Worm (Caenorhabditis elegans) whole organism, L2 larva: ENCODE measurements around the gene str-264.

Experiments used
- alr-1 ChIP-seq: fragments of 150-350 bp; optimal IDR thresholded peaks from 2 replicates; lab custom pipeline; 2014; ENCODE audit warnings: missing biosample characterization, missing genetic modification characterization
- egl-27 ChIP-seq: sonication (generic microtip); optimal IDR thresholded peaks from 3 replicates; lab custom pipeline; 2017; ENCODE audit warnings: missing biosample characterization, missing genetic modification reagents, missing genetic modification characterization
- elt-3 ChIP-seq: sonication (generic microtip); optimal IDR thresholded peaks from 2 replicates; lab custom pipeline; 2017; ENCODE audit warnings: missing biosample characterization, missing genetic modification characterization
- lin-11 ChIP-seq: fragments of 150-350 bp; sonication (generic microtip); optimal IDR thresholded peaks from 2 replicates; lab custom pipeline; 2014; ENCODE audit warnings: missing biosample characterization, missing genetic modification characterization, inconsistent platforms, mixed read lengths
- lin-13 ChIP-seq: fragments of 150-350 bp; optimal IDR thresholded peaks from 2 replicates; lab custom pipeline; 2014; ENCODE audit warnings: missing biosample characterization, missing genetic modification reagents, missing genetic modification characterization
- lsy-2 ChIP-seq, 2 experiments: fragments of 150-350 bp in 1 of 2; sonication (generic microtip) in 1 of 2; optimal IDR thresholded peaks; 2 replicates each; lab custom pipeline; 2014 to 2017; ENCODE audit warnings: missing biosample characterization in 2 of 2, missing genetic modification characterization in 2 of 2
- mdl-1 ChIP-seq, 2 experiments: fragments of 150-350 bp in 1 of 2; sonication (generic microtip) in 1 of 2; optimal IDR thresholded peaks; 2 replicates each; lab custom pipeline; 2017; ENCODE audit warnings: missing biosample characterization in 2 of 2, missing genetic modification characterization in 2 of 2
- nhr-11 ChIP-seq: fragments of 150-350 bp; optimal IDR thresholded peaks from 2 replicates; lab custom pipeline; 2014; ENCODE audit warnings: missing biosample characterization, missing genetic modification characterization
- nhr-25 ChIP-seq: fragments of 150-350 bp; sonication (generic microtip); optimal IDR thresholded peaks from 3 replicates; lab custom pipeline; 2014; ENCODE audit warnings: missing biosample characterization, missing genetic modification characterization
- sma-9 ChIP-seq, 2 experiments: fragments of 150-350 bp in 1 of 2; sonication (generic microtip) in 1 of 2; optimal IDR thresholded peaks; 2 replicates each; lab custom pipeline; 2014 to 2016; ENCODE audit warnings: missing genetic modification characterization in 2 of 2, mild to moderate bottlenecking in 1 of 2, missing biosample characterization in 1 of 2, missing compliant biosample characterization in 1 of 2, missing genetic modification reagents in 1 of 2, moderate library complexity in 1 of 2
- zag-1 ChIP-seq: fragments of 150-350 bp; optimal IDR thresholded peaks from 2 replicates; lab custom pipeline; 2014; ENCODE audit warnings: missing biosample characterization, missing genetic modification characterization
- ztf-11 ChIP-seq: sonication (generic microtip); optimal IDR thresholded peaks from 2 replicates; lab custom pipeline; 2017; ENCODE audit warnings: missing biosample characterization, missing genetic modification characterization

DNA sequence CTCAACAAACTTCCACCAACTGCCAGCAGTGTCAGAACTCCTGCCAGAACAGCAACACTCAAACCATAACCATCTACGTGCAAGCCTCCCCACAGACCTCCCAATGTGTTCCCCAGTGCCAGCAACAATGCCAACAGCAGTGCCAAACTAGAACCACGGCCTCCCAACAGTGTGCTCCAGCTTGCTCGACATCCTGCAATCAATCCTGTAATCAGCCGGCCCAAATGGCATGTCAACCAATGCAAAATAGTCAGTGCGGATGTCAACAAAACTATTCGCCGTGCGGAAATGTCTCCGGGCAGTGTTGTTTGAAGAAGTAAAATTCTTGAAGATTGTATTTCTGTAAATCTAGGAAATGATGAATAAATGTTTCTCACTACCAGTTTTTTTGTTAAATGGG, 25.7 kb downstream of the str-264 start:
- TF ChIP-seq elt-3 (tag; lab: Kevin White, UChicago): no peak
- no peak for TF ChIP-seq ztf-11 (tag; lab: Kevin White, UChicago)
- no peak for TF ChIP-seq alr-1
- TF ChIP-seq sma-9 (GFP tag; optimal IDR thresholded peaks at IDR 0.05; lab: Kevin White, UChicago): no peak
- no peak for TF ChIP-seq sma-9 (tag; optimal IDR thresholded peaks at IDR 0.05; lab: Kevin White, UChicago)
- no peak for TF ChIP-seq zag-1 (tag; lab: Kevin White, UChicago)
- no peak for TF ChIP-seq egl-27 (tag; lab: Kevin White, UChicago)
- no peak for TF ChIP-seq mdl-1 (tag; optimal IDR thresholded peaks at IDR 0.05; lab: Kevin White, UChicago)
- TF ChIP-seq lin-13 (GFP tag; lab: Kevin White, UChicago): no peak
- no peak for TF ChIP-seq lin-11
- no peak for TF ChIP-seq nhr-11 (tag; lab: Kevin White, UChicago)
- no peak for TF ChIP-seq nhr-25 (tag; lab: Kevin White, UChicago)
- no peak for TF ChIP-seq lsy-2 (tag; optimal IDR thresholded peaks at IDR 0.05; lab: Kevin White, UChicago)
